Worm (Caenorhabditis elegans) whole organism, L3 larva: Measurements from ENCODE around the gene dnj-24.

Experiments used
- ZK546.5 ChIP-seq: sonication (generic microtip); optimal IDR thresholded peaks from 2 replicates; lab custom pipeline; 2017; ENCODE audit warnings: missing biosample characterization, missing genetic modification characterization
- aly-2 ChIP-seq: fragments of 150-350 bp; optimal IDR thresholded peaks from 2 replicates; lab custom pipeline; 2014; ENCODE audit warnings: missing biosample characterization, missing genetic modification characterization
- ama-1 ChIP-seq: fragments of 150-350 bp; optimal IDR thresholded peaks from 2 replicates; lab custom pipeline; 2018
- ceh-16 ChIP-seq: sonication (generic microtip); optimal IDR thresholded peaks from 2 replicates; lab custom pipeline; 2017; ENCODE audit warnings: missing biosample characterization, missing genetic modification characterization
- ceh-28 ChIP-seq: fragments of 150-350 bp; optimal IDR thresholded peaks from 2 replicates; lab custom pipeline; 2014; ENCODE audit warnings: missing biosample characterization, missing genetic modification reagents, missing genetic modification characterization
- ceh-82 ChIP-seq: fragments of 150-350 bp; optimal IDR thresholded peaks from 2 replicates; lab custom pipeline; 2014; ENCODE audit warnings: missing biosample characterization, missing genetic modification characterization
- ceh-9 ChIP-seq: sonication (generic microtip); optimal IDR thresholded peaks from 2 replicates; lab custom pipeline; 2018; ENCODE audit warnings: missing biosample characterization, missing genetic modification characterization
- daf-12 ChIP-seq: fragments of 150-350 bp; optimal IDR thresholded peaks from 2 replicates; lab custom pipeline; 2014; ENCODE audit warnings: missing biosample characterization, missing genetic modification reagents, missing genetic modification characterization
- egl-27 ChIP-seq: sonication (generic microtip); optimal IDR thresholded peaks from 4 replicates; lab custom pipeline; 2017; ENCODE audit warnings: missing biosample characterization, missing genetic modification reagents, missing genetic modification characterization
- egl-5 ChIP-seq: fragments of 150-350 bp; optimal IDR thresholded peaks from 2 replicates; lab custom pipeline; 2017; ENCODE audit warnings: missing biosample characterization, missing genetic modification reagents, missing genetic modification characterization, inconsistent platforms
- elt-1 ChIP-seq: fragments of 150-350 bp; optimal IDR thresholded peaks from 2 replicates; lab custom pipeline; 2014; ENCODE audit warnings: missing biosample characterization, missing genetic modification characterization
- elt-2 ChIP-seq: sonication (generic microtip); optimal IDR thresholded peaks from 2 replicates; lab custom pipeline; 2016; ENCODE audit warnings: missing genetic modification reagents, mild to moderate bottlenecking, missing genetic modification characterization, missing compliant biosample characterization
- elt-3 ChIP-seq, 3 experiments: fragments of 150-350 bp in 1 of 3; sonication (generic microtip) in 2 of 3; optimal IDR thresholded peaks; 2 replicates in 2 of 3; 4 replicates in 1 of 3; lab custom pipeline; 2014 to 2017; ENCODE audit warnings: missing biosample characterization in 3 of 3, missing genetic modification characterization in 3 of 3
- fkh-10 ChIP-seq: sonication (generic microtip); optimal IDR thresholded peaks from 2 replicates; lab custom pipeline; 2017; ENCODE audit warnings: missing biosample characterization, missing genetic modification reagents, missing genetic modification characterization
- fos-1 ChIP-seq: fragments of 150-350 bp; optimal IDR thresholded peaks from 2 replicates; lab custom pipeline; 2014; ENCODE audit warnings: missing biosample characterization, missing genetic modification characterization
- hmg-11 ChIP-seq: sonication (generic microtip); optimal IDR thresholded peaks from 2 replicates; lab custom pipeline; 2016; ENCODE audit warnings: missing genetic modification characterization, missing compliant biosample characterization
- lin-15B ChIP-seq: fragments of 150-350 bp; optimal IDR thresholded peaks from 2 replicates; lab custom pipeline; 2014; ENCODE audit warnings: missing biosample characterization, missing genetic modification characterization
- lin-39 ChIP-seq: fragments of 150-350 bp; optimal IDR thresholded peaks from 2 replicates; lab custom pipeline; 2018; ENCODE audit warnings: missing biosample characterization, missing genetic modification reagents, missing genetic modification characterization
- lsy-12 ChIP-seq: sonication (generic microtip); optimal IDR thresholded peaks from 2 replicates; lab custom pipeline; 2016; ENCODE audit warnings: mild to moderate bottlenecking, missing genetic modification characterization, missing compliant biosample characterization
- mml-1 ChIP-seq: fragments of 150-350 bp; sonication (generic microtip); optimal IDR thresholded peaks from 3 replicates; lab custom pipeline; 2014; ENCODE audit warnings: missing biosample characterization, missing genetic modification characterization
- nfya-1 ChIP-seq: sonication (generic microtip); optimal IDR thresholded peaks from 2 replicates; lab custom pipeline; 2017; ENCODE audit warnings: missing genetic modification characterization, mild to moderate bottlenecking, missing compliant biosample characterization, antibody characterized with exemption, moderate library complexity; ENCODE audit not compliant: insufficient read depth
- nhr-23 ChIP-seq: fragments of 150-350 bp; optimal IDR thresholded peaks from 2 replicates; lab custom pipeline; 2014; ENCODE audit warnings: missing biosample characterization, missing genetic modification reagents, missing genetic modification characterization
- nhr-237 ChIP-seq: fragments of 150-350 bp; optimal IDR thresholded peaks from 2 replicates; lab custom pipeline; 2014; ENCODE audit warnings: missing biosample characterization, missing genetic modification characterization
- nhr-25 ChIP-seq: sonication (generic microtip); optimal IDR thresholded peaks from 2 replicates; lab custom pipeline; 2017; ENCODE audit warnings: missing biosample characterization, missing genetic modification characterization
- nhr-28 ChIP-seq: fragments of 150-350 bp; optimal IDR thresholded peaks from 2 replicates; lab custom pipeline; 2014; ENCODE audit warnings: missing biosample characterization, missing genetic modification characterization
- nhr-76 ChIP-seq: fragments of 150-350 bp; sonication (generic microtip); optimal IDR thresholded peaks from 5 replicates; lab custom pipeline; 2014; ENCODE audit warnings: missing biosample characterization, missing genetic modification characterization
- nhr-77 ChIP-seq: fragments of 150-350 bp; optimal IDR thresholded peaks from 2 replicates; lab custom pipeline; 2014; ENCODE audit warnings: missing biosample characterization, missing genetic modification characterization
- pha-4 ChIP-seq: fragments of 150-350 bp; optimal IDR thresholded peaks from 2 replicates; lab custom pipeline; 2014; ENCODE audit warnings: missing biosample characterization, missing genetic modification reagents, missing genetic modification characterization
- pqm-1 ChIP-seq: fragments of 150-350 bp; optimal IDR thresholded peaks from 2 replicates; lab custom pipeline; 2017; ENCODE audit warnings: missing biosample characterization, missing genetic modification characterization, inconsistent platforms
- sea-2 ChIP-seq: fragments of 150-350 bp; sonication (generic microtip); optimal IDR thresholded peaks from 4 replicates; lab custom pipeline; 2014; ENCODE audit warnings: missing biosample characterization, missing genetic modification reagents, missing genetic modification characterization
- skn-1 ChIP-seq: fragments of 150-350 bp; optimal IDR thresholded peaks from 2 replicates; lab custom pipeline; 2014; ENCODE audit warnings: missing biosample characterization, missing genetic modification characterization
- snpc-4 ChIP-seq: fragments of 150-350 bp; optimal IDR thresholded peaks from 2 replicates; lab custom pipeline; 2014; ENCODE audit warnings: missing biosample characterization, missing genetic modification characterization
- tbx-2 ChIP-seq: sonication (generic microtip); optimal IDR thresholded peaks from 2 replicates; lab custom pipeline; 2016; ENCODE audit warnings: mild to moderate bottlenecking, missing genetic modification characterization, missing compliant biosample characterization
- unc-39 ChIP-seq: sonication (generic microtip); optimal IDR thresholded peaks from 4 replicates; lab custom pipeline; 2017; ENCODE audit warnings: missing biosample characterization, missing genetic modification characterization
- unc-62 ChIP-seq: fragments of 150-350 bp; sonication (generic microtip); optimal IDR thresholded peaks from 4 replicates; lab custom pipeline; 2014; ENCODE audit warnings: missing biosample characterization, missing genetic modification reagents, missing genetic modification characterization
- zag-1 ChIP-seq: fragments of 150-350 bp; optimal IDR thresholded peaks from 2 replicates; lab custom pipeline; 2014; ENCODE audit warnings: missing biosample characterization, missing genetic modification characterization
- ztf-4 ChIP-seq: fragments of 150-350 bp; optimal IDR thresholded peaks from 2 replicates; lab custom pipeline; 2014; ENCODE audit warnings: missing biosample characterization, missing genetic modification characterization

The dnj-24 gene

DNA sequence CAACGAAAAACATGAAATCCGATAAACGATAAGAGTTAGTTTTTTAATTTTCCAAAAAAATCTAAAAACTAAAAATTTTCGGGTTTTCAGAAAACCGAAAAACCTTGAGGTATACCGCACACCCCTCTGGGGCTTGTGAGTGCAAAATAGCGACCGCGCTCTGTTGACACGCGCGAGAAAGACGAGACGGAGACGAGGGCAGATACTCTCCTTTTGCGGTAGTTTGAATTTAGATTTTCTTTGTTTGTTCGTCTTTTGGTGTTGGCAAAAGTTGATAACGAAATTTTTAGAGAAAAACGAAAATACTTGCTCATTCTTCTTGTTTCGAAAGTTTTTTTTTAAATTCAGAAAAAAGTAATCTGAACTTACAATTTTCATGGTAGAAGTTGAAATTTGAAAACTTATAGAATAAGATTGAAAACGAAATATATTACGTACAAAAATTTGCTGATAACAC, 18.2 kb downstream of the dnj-24 start, which contains the start of the genes W03A5.2 and Y32H12A.8:
Gene W03A5.2 (plus strand): TSS at position 407 of the 457 bp plus-strand sequence.
Gene Y32H12A.8 (minus strand): TSS at position 410 of the 457 bp plus-strand sequence.
- TF ChIP-seq pqm-1 (tag; lab: Kevin White, UChicago) (no peak), aly-2 (tag; lab: Kevin White, UChicago) (no peak), snpc-4 (tag; lab: Kevin White, UChicago) (no peak), nhr-25 (peak; percentile 47), nhr-237 (no peak), tbx-2 (tag; lab: Kevin White, UChicago) (no peak), egl-5 (tag; lab: Kevin White, UChicago) (no peak), pha-4 (peak; percentile 62), lsy-12 (tag; lab: Kevin White, UChicago) (no peak), nhr-23 (tag; lab: Kevin White, UChicago) (no peak), hmg-11 (tag; lab: Kevin White, UChicago) (peak; percentile 34), lin-39 (tag; lab: Kevin White, UChicago) (peak; percentile 30), nfya-1 (tag; lab: Kevin White, UChicago) (peak; percentile 79), elt-2 (tag; lab: Kevin White, UChicago) (peak; percentile 41), lin-15B (tag; lab: Kevin White, UChicago) (peak; percentile 68), ZK546.5 (tag; lab: Kevin White, UChicago) (no peak), ceh-9 (tag; lab: Kevin White, UChicago) (no peak)

DNA sequence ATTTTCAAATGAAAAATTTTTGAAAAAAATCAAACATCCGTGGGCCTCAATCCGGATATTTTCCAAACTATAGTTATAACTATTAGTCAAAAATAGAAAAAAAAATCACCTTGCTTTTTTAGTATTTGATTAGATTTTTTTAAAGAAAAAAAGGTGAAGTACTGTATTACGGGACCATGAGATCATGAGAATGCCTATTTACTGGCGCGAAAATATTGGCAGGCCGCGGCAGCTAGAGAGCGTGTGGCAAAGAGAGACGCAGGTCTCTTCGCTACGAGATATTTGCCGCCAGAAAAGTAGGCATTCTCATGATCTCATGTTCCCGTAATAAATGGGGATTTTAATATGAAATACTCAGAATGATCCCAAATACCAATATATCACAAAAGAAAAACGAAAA, 18.9 kb downstream of the dnj-24 start:
- no peak for TF ChIP-seq zag-1 (tag; lab: Kevin White, UChicago)
- TF ChIP-seq snpc-4 (tag; lab: Kevin White, UChicago) = no peak
- no peak for TF ChIP-seq nhr-25
- no peak for TF ChIP-seq pha-4
- no peak for TF ChIP-seq sea-2 (GFP tag; lab: Kevin White, UChicago)
- no peak for TF ChIP-seq unc-62 (GFP tag; lab: Kevin White, UChicago)
- no peak for TF ChIP-seq daf-12 (tag; lab: Kevin White, UChicago)
- no peak for TF ChIP-seq nhr-237
- no peak for TF ChIP-seq tbx-2 (tag; lab: Kevin White, UChicago)

DNA sequence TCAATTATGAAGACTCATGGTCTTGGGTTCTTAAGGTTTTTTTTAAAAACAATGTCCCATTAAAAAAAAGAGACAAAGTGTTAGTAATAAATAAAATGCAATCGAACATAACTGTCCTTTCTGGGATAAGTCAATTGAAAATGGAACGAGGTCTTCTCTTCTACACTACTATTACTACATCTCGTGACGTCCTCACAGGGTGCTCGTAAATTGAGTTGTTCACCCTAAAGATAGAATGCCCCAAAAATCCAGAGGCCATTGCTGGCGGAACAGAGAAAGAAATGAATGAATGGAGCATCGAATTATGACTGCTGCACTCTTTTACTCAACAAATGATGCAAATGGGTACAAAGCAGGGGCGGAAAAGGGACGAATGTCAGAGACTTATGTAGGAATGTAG, 21.5 kb downstream of the dnj-24 start:
- no peak for TF ChIP-seq aly-2 (tag; lab: Kevin White, UChicago)
- TF ChIP-seq ceh-28 = no peak
- no peak for TF ChIP-seq lsy-12 (tag; lab: Kevin White, UChicago)
- no peak for TF ChIP-seq fos-1 (tag; lab: Kevin White, UChicago)
- TF ChIP-seq ztf-4 (tag; lab: Kevin White, UChicago) = no peak
- no peak for TF ChIP-seq pqm-1 (tag; lab: Kevin White, UChicago)
- TF ChIP-seq ceh-16 (tag; lab: Kevin White, UChicago) = no peak
- no peak for TF ChIP-seq nhr-28
- TF ChIP-seq elt-3 (tag; optimal IDR thresholded peaks at IDR 0.05; lab: Kevin White, UChicago) = no peak
- TF ChIP-seq nhr-77 (tag; lab: Kevin White, UChicago) = no peak
- TF ChIP-seq mml-1 (tag; lab: Kevin White, UChicago) = no peak
- no peak for TF ChIP-seq unc-39 (tag; lab: Kevin White, UChicago)
- no peak for TF ChIP-seq tbx-2 (tag; lab: Kevin White, UChicago)
- no peak for TF ChIP-seq elt-1 (tag; lab: Kevin White, UChicago)
- no peak for TF ChIP-seq ceh-82 (tag; lab: Kevin White, UChicago)
- no peak for TF ChIP-seq nhr-237
- TF ChIP-seq lin-15B (tag; lab: Kevin White, UChicago) = no peak
- TF ChIP-seq skn-1 (tag; lab: Kevin White, UChicago) = no peak
- TF ChIP-seq elt-2 (tag; lab: Kevin White, UChicago) = no peak
- TF ChIP-seq egl-27 (tag; lab: Kevin White, UChicago) = no peak

DNA sequence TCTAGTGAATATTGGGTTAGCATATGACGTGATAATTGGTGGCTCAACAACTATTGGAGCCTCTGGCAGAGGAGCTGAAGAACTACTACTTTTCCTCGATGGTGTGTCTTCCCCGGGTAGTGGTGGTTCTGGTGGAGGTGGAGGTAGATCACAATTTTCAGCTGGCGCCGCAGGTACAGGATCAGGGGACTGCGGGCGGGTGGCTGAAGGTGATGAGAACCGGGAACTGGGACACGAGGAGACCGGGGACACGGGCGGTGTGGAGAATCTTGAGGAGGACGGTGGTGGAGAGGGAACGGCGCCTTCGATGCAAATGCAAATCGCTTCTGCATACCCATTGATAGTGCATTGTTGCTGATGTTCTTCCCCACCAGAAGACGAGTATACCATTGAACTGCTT, 28.1 kb downstream of the dnj-24 start:
- TF ChIP-seq fkh-10 (no peak), egl-5 (tag; lab: Kevin White, UChicago) (no peak), ZK546.5 (tag; lab: Kevin White, UChicago) (no peak), lin-15B (tag; lab: Kevin White, UChicago) (no peak), nhr-76 (tag; lab: Kevin White, UChicago) (no peak), nhr-23 (tag; lab: Kevin White, UChicago) (no peak), elt-1 (tag; lab: Kevin White, UChicago) (no peak), ama-1 (lab: Kevin White, UChicago) (no peak)
